Worm (Caenorhabditis elegans): ENCODE data around the gene lgc-16.

DNA sequence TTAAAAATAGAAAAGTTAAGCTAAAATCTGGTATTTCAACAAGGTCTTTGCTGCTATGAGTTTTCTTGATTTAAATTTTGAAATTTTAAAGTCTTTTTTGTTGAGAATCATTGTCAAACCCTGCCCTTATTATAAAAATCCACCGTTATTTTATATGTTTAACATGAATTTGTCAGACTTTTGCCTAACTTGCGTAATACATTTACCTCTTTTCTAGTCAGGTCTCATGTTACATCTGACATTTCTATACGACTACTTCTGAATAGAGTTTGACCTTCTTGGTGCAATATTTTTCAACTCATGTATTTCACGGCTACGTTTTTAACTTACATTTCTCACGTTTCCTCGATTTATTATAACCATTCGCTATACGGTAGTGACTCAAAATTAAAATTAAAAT, 4.4 kb upstream of the lgc-16 start, which contains the start of gene lgc-15:
- TF ChIP-seq him-1 (tag; optimal IDR thresholded peaks at IDR 0.05), result no peak
- no peak for TF ChIP-seq dao-5 (tag; optimal IDR thresholded peaks at IDR 0.05)
- TF ChIP-seq W03F9.2 (tag; optimal IDR thresholded peaks at IDR 0.05), result no peak

Measured in whole organism, L4/young adult.